Fruit fly (Drosophila melanogaster): ENCODE results near the gene CG32313.

Gene CG32313

dm6 chr3L:1545693-1546329, at the start of gene CG32313, which contains the start of gene Pcyt1:
Gene CG32313 (minus strand): TSS chr3L:1545743.
Gene Pcyt1 (plus strand): TSS chr3L:1546092.
- TF ChIP-seq CG17806 (tag; optimal IDR thresholded peaks at IDR 0.05): no peak
- TF ChIP-seq Ets98B (GFP tag; IDR thresholded peaks at IDR 0.05): no peak
- TF ChIP-seq CG8301 (tag; optimal IDR thresholded peaks at IDR 0.05): no peak
- no peak for TF ChIP-seq fd96Ca (GFP tag; IDR thresholded peaks at IDR 0.05)
- TF ChIP-seq Pif1B (GFP tag; optimal IDR thresholded peaks at IDR 0.05): peak; percentile 30
- no peak for TF ChIP-seq CG9948 (tag; optimal IDR thresholded peaks at IDR 0.05)
- TF ChIP-seq CG12605 (GFP tag; IDR thresholded peaks at IDR 0.05): 0 out of 2 replicates have a peak, but pooled peaks have one; percentile 9
- TF ChIP-seq EcR (GFP tag; optimal IDR thresholded peaks at IDR 0.05): peak; percentile 30
- TF ChIP-seq CG34367 (tag; optimal IDR thresholded peaks at IDR 0.05): no peak
- no peak for TF ChIP-seq CG15710 (tag; optimal IDR thresholded peaks at IDR 0.05)
- TF ChIP-seq gl (tag; optimal IDR thresholded peaks at IDR 0.05): no peak
- TF ChIP-seq CG13204 (GFP tag; optimal IDR thresholded peaks at IDR 0.05): no peak
- TF ChIP-seq Snoo (tag; optimal IDR thresholded peaks at IDR 0.05): no peak
- TF ChIP-seq rn (GFP tag; IDR thresholded peaks at IDR 0.05): no peak
- no peak for TF ChIP-seq CG4496 (GFP tag; IDR thresholded peaks at IDR 0.05)

dm6 chr3L:1592822-1593452, 47.4 kb upstream of the CG32313 start:
- TF ChIP-seq D1 (tag; optimal IDR thresholded peaks at IDR 0.05) (no peak), CG12605 (GFP tag; IDR thresholded peaks at IDR 0.05) (no peak; the same call in 1 of the 2 replicates), rn (GFP tag; IDR thresholded peaks at IDR 0.05) (no peak), Ets98B (GFP tag; IDR thresholded peaks at IDR 0.05) (peak; percentile 27; the same call in 1 of the 2 replicates), CG10348 (GFP tag; IDR thresholded peaks at IDR 0.05) (no peak), CG9948 (tag; optimal IDR thresholded peaks at IDR 0.05) (no peak), CG8301 (tag; optimal IDR thresholded peaks at IDR 0.05) (peak; percentile 47), Pif1B (GFP tag; optimal IDR thresholded peaks at IDR 0.05) (no peak), CG14655 (GFP tag; optimal IDR thresholded peaks at IDR 0.05) (no peak), fd96Ca (GFP tag; IDR thresholded peaks at IDR 0.05) (0 out of 3 replicates have a peak, but pooled peaks have one; percentile 23), Snoo (tag; optimal IDR thresholded peaks at IDR 0.05) (peak; percentile 23), Pif1A (GFP tag; optimal IDR thresholded peaks at IDR 0.05) (no peak), CG32121 (GFP tag; IDR thresholded peaks at IDR 0.05) (no peak), EcR (GFP tag; optimal IDR thresholded peaks at IDR 0.05) (peak; percentile 97), CG13204 (GFP tag; optimal IDR thresholded peaks at IDR 0.05) (peak; percentile 52), CG15710 (tag; optimal IDR thresholded peaks at IDR 0.05) (peak; percentile 4), CG8159 (tag; optimal IDR thresholded peaks at IDR 0.05) (no peak), gl (tag; optimal IDR thresholded peaks at IDR 0.05) (peak; percentile 33), CG34367 (tag; optimal IDR thresholded peaks at IDR 0.05) (no peak), CG4496 (GFP tag; IDR thresholded peaks at IDR 0.05) (0 out of 3 replicates have a peak, but pooled peaks have one; percentile 38), CG17806 (tag; optimal IDR thresholded peaks at IDR 0.05) (no peak)

- TF ChIP-seq D1 (tag; optimal IDR thresholded peaks at IDR 0.05) (no peak), CG12605 (GFP tag; IDR thresholded peaks at IDR 0.05) (no peak), CG32121 (GFP tag; IDR thresholded peaks at IDR 0.05) (peak; percentile 65; the same call in 1 of the 2 replicates), CG17806 (tag; optimal IDR thresholded peaks at IDR 0.05) (peak; percentile 51), CG34367 (tag; optimal IDR thresholded peaks at IDR 0.05) (peak; percentile 74), CG15710 (tag; optimal IDR thresholded peaks at IDR 0.05) (peak; percentile 74), rn (GFP tag; IDR thresholded peaks at IDR 0.05) (no peak), Pif1A (GFP tag; optimal IDR thresholded peaks at IDR 0.05) (peak; percentile 88), Snoo (tag; optimal IDR thresholded peaks at IDR 0.05) (peak; percentile 86), Ets98B (GFP tag; IDR thresholded peaks at IDR 0.05) (peak; percentile 42; the same call in 1 of the 2 replicates), EcR (GFP tag; optimal IDR thresholded peaks at IDR 0.05) (peak; percentile 32), CG14655 (GFP tag; optimal IDR thresholded peaks at IDR 0.05) (peak; percentile 41), CG13204 (GFP tag; optimal IDR thresholded peaks at IDR 0.05) (peak; percentile 70), CG4496 (GFP tag; IDR thresholded peaks at IDR 0.05) (peak; percentile 85), gl (tag; optimal IDR thresholded peaks at IDR 0.05) (peak; percentile 89), CG9948 (tag; optimal IDR thresholded peaks at IDR 0.05) (peak; percentile 43), Pif1B (GFP tag; optimal IDR thresholded peaks at IDR 0.05) (peak; percentile 85), CG10348 (GFP tag; IDR thresholded peaks at IDR 0.05) (no peak), CG8301 (tag; optimal IDR thresholded peaks at IDR 0.05) (peak; percentile 29), fd96Ca (GFP tag; IDR thresholded peaks at IDR 0.05) (peak; percentile 70; the same call in 2 of the 3 replicates), CG8159 (tag; optimal IDR thresholded peaks at IDR 0.05) (peak; percentile 75)
Observed at dm6 chr3L:1591692-1592371, 46.3 kb upstream of the CG32313 start.

dm6 chr3L:1590194-1590593, 44.7 kb upstream of the CG32313 start:
- TF ChIP-seq gl (tag; optimal IDR thresholded peaks at IDR 0.05) (no peak), rn (GFP tag; IDR thresholded peaks at IDR 0.05) (no peak), Pif1B (GFP tag; optimal IDR thresholded peaks at IDR 0.05) (no peak), CG9948 (tag; optimal IDR thresholded peaks at IDR 0.05) (no peak)
